Worm (Caenorhabditis elegans): ENCODE measurements around the gene col-95.
A peak's percentile ranks its signal among the peaks of the same experiment; 100 is the strongest.

col-95 gene

ce11 chrIII:11721405-11721804, 17.6 kb downstream of the col-95 start, which contains the start of gene Y41C4A.32:
Gene Y41C4A.32 (plus strand): TSS chrIII:11721706.
- TF ChIP-seq W03F9.2 (tag; optimal IDR thresholded peaks at IDR 0.05) (no peak), him-1 (tag; optimal IDR thresholded peaks at IDR 0.05) (no peak), dao-5 (tag; optimal IDR thresholded peaks at IDR 0.05) (no peak)

- no peak for TF ChIP-seq dao-5 (tag; optimal IDR thresholded peaks at IDR 0.05)
- TF ChIP-seq W03F9.2 (tag; optimal IDR thresholded peaks at IDR 0.05) = no peak
- TF ChIP-seq him-1 (tag; optimal IDR thresholded peaks at IDR 0.05) = no peak
Measured at ce11 chrIII:11726590-11726989, 22.8 kb downstream of the col-95 start, which contains the start of gene Y41C4A.12. Gene Y41C4A.12 (minus strand): TSS chrIII:11726690.

- TF ChIP-seq him-1 (tag; optimal IDR thresholded peaks at IDR 0.05) (no peak), W03F9.2 (tag; optimal IDR thresholded peaks at IDR 0.05) (no peak), dao-5 (tag; optimal IDR thresholded peaks at IDR 0.05) (no peak)
Measured at ce11 chrIII:11727010-11727409, 23.2 kb downstream of the col-95 start.

- no peak for TF ChIP-seq W03F9.2 (tag; optimal IDR thresholded peaks at IDR 0.05)
- no peak for TF ChIP-seq him-1 (tag; optimal IDR thresholded peaks at IDR 0.05)
Measured at ce11 chrIII:11730312-11730711, 26.5 kb downstream of the col-95 start, which contains the start of gene Y41C4A.18. Gene Y41C4A.18 (plus strand): TSS chrIII:11730612.

- TF ChIP-seq dao-5 (tag; optimal IDR thresholded peaks at IDR 0.05) (no peak), W03F9.2 (tag; optimal IDR thresholded peaks at IDR 0.05) (no peak), him-1 (tag; optimal IDR thresholded peaks at IDR 0.05) (no peak)
Measured at ce11 chrIII:11730850-11731249, 27.1 kb downstream of the col-95 start.

ce11 chrIII:11731491-11731890, 27.7 kb downstream of the col-95 start:
- TF ChIP-seq W03F9.2 (tag; optimal IDR thresholded peaks at IDR 0.05) = no peak

- TF ChIP-seq W03F9.2 (tag; optimal IDR thresholded peaks at IDR 0.05) (no peak), dao-5 (tag; optimal IDR thresholded peaks at IDR 0.05) (no peak), him-1 (tag; optimal IDR thresholded peaks at IDR 0.05) (no peak)
Measured at ce11 chrIII:11732056-11732455, 28.3 kb downstream of the col-95 start, which contains the start of gene Y41C4A.21. Gene Y41C4A.21 (plus strand): TSS chrIII:11732356.

- TF ChIP-seq him-1 (tag; optimal IDR thresholded peaks at IDR 0.05) = no peak
- no peak for TF ChIP-seq W03F9.2 (tag; optimal IDR thresholded peaks at IDR 0.05)
- no peak for TF ChIP-seq dao-5 (tag; optimal IDR thresholded peaks at IDR 0.05)
Measured at ce11 chrIII:11732943-11733342, 29.1 kb downstream of the col-95 start.

- TF ChIP-seq him-1 (tag; optimal IDR thresholded peaks at IDR 0.05) (no peak), W03F9.2 (tag; optimal IDR thresholded peaks at IDR 0.05) (no peak), dao-5 (tag; optimal IDR thresholded peaks at IDR 0.05) (no peak)
Measured at ce11 chrIII:11737527-11737926, 33.7 kb downstream of the col-95 start, which contains the start of gene sup-1. Gene sup-1 (minus strand): TSS chrIII:11737627.

- TF ChIP-seq W03F9.2 (tag; optimal IDR thresholded peaks at IDR 0.05) = no peak
- no peak for TF ChIP-seq him-1 (tag; optimal IDR thresholded peaks at IDR 0.05)
- TF ChIP-seq dao-5 (tag; optimal IDR thresholded peaks at IDR 0.05) = no peak
Measured at ce11 chrIII:11738482-11738881, 34.7 kb downstream of the col-95 start.

- TF ChIP-seq him-1 (tag; optimal IDR thresholded peaks at IDR 0.05) (no peak), W03F9.2 (tag; optimal IDR thresholded peaks at IDR 0.05) (no peak), dao-5 (tag; optimal IDR thresholded peaks at IDR 0.05) (no peak)
Measured at ce11 chrIII:11740868-11741267, 37.1 kb downstream of the col-95 start.

- TF ChIP-seq him-1 (tag; optimal IDR thresholded peaks at IDR 0.05) (no peak), W03F9.2 (tag; optimal IDR thresholded peaks at IDR 0.05) (no peak), dao-5 (tag; optimal IDR thresholded peaks at IDR 0.05) (no peak)
Measured at ce11 chrIII:11742191-11742590, 38.4 kb downstream of the col-95 start.

ce11 chrIII:11746718-11747117, 42.9 kb downstream of the col-95 start, which contains the start of gene mrt-2:
Gene mrt-2 (plus strand): TSS chrIII:11746766.
- no peak for TF ChIP-seq dao-5 (tag; optimal IDR thresholded peaks at IDR 0.05)
- peak; percentile 11 for TF ChIP-seq him-1 (tag; optimal IDR thresholded peaks at IDR 0.05)
- TF ChIP-seq W03F9.2 (tag; optimal IDR thresholded peaks at IDR 0.05) = peak; percentile 46

ce11 chrIII:11750232-11750631, 46.4 kb downstream of the col-95 start:
- TF ChIP-seq W03F9.2 (tag; optimal IDR thresholded peaks at IDR 0.05) (no peak), dao-5 (tag; optimal IDR thresholded peaks at IDR 0.05) (no peak), him-1 (tag; optimal IDR thresholded peaks at IDR 0.05) (no peak)

ce11 chrIII:11750817-11751216, 47.0 kb downstream of the col-95 start:
- no peak for TF ChIP-seq him-1 (tag; optimal IDR thresholded peaks at IDR 0.05)
- TF ChIP-seq dao-5 (tag; optimal IDR thresholded peaks at IDR 0.05) = no peak
- no peak for TF ChIP-seq W03F9.2 (tag; optimal IDR thresholded peaks at IDR 0.05)

Data from whole organism, L4/young adult.